Fruit fly (Drosophila melanogaster) whole organism, prepupa: Measurements from ENCODE around the gene Lsp1alpha.

Source experiments
- CG10631 ChIP-seq: fragments of 200-800 bp; sonication (Bioruptor generic); optimal IDR thresholded peaks from 2 replicates; lab custom pipeline; 2016; ENCODE audit warnings: missing biosample characterization, missing genetic modification characterization
- CG10669 ChIP-seq: fragments of 200-800 bp; sonication (Bioruptor generic); optimal IDR thresholded peaks from 3 replicates; lab custom pipeline; 2018; ENCODE audit warnings: missing biosample characterization, mild to moderate bottlenecking, missing genetic modification characterization, moderate library complexity
- CG11762 ChIP-seq: fragments of 200-800 bp; sonication (Bioruptor generic); optimal IDR thresholded peaks from 3 replicates; lab custom pipeline; 2016; ENCODE audit warnings: missing biosample characterization, missing genetic modification characterization; ENCODE audit not compliant: insufficient read depth
- CG11902 ChIP-seq: fragments of 200-800 bp; sonication (Bioruptor generic); optimal IDR thresholded peaks from 3 replicates; lab custom pipeline; 2016; ENCODE audit warnings: missing biosample characterization, missing genetic modification characterization
- CG15336 ChIP-seq: fragments of 200-800 bp; sonication (Bioruptor generic); IDR thresholded peaks from 2 replicates; pipeline ENCODE4 v1.3.6; 2022; ENCODE audit warnings: missing biosample characterization, missing genetic modification characterization
- CG1621 ChIP-seq: fragments of 200-800 bp; sonication (Bioruptor generic); optimal IDR thresholded peaks from 3 replicates; lab custom pipeline; 2018; ENCODE audit warnings: missing biosample characterization, mild to moderate bottlenecking, missing genetic modification characterization
- CG16779 ChIP-seq: fragments of 200-800 bp; sonication (Bioruptor generic); optimal IDR thresholded peaks from 3 replicates; lab custom pipeline; 2017; ENCODE audit warnings: missing biosample characterization, mild to moderate bottlenecking, missing genetic modification characterization
- CG3032 ChIP-seq: fragments of 200-800 bp; optimal IDR thresholded peaks from 2 replicates; lab custom pipeline; 2019; ENCODE audit warnings: missing biosample characterization, mild to moderate bottlenecking, missing genetic modification characterization, moderate library complexity
- CG31627 ChIP-seq: fragments of 200-800 bp; sonication (Bioruptor generic); optimal IDR thresholded peaks from 3 replicates; lab custom pipeline; 2016; ENCODE audit warnings: missing biosample characterization, missing genetic modification characterization
- CG32006 ChIP-seq: fragments of 200-800 bp; sonication (Bioruptor generic); optimal IDR thresholded peaks from 3 replicates; lab custom pipeline; 2017; ENCODE audit warnings: missing biosample characterization, mild to moderate bottlenecking, missing genetic modification characterization
- CG3919 ChIP-seq: fragments of 200-800 bp; sonication (Bioruptor generic); optimal IDR thresholded peaks from 3 replicates; lab custom pipeline; 2016; ENCODE audit warnings: missing biosample characterization, missing genetic modification characterization
- CG4318 ChIP-seq: fragments of 200-800 bp; sonication (Bioruptor generic); optimal IDR thresholded peaks from 3 replicates; lab custom pipeline; 2017; ENCODE audit warnings: missing biosample characterization, mild to moderate bottlenecking, missing genetic modification characterization
- CG6163 ChIP-seq: fragments of 200-800 bp; sonication (Bioruptor generic); IDR thresholded peaks from 3 replicates; pipeline ENCODE4 v1.3.6; 2022; ENCODE audit warnings: missing biosample characterization, missing genetic modification characterization
- CG6276 ChIP-seq: fragments of 200-800 bp; sonication (Bioruptor generic); optimal IDR thresholded peaks from 2 replicates; lab custom pipeline; 2017; ENCODE audit warnings: missing biosample characterization, mild to moderate bottlenecking, missing genetic modification characterization
- CG6792 ChIP-seq: fragments of 200-800 bp; sonication (Bioruptor generic); optimal IDR thresholded peaks from 3 replicates; lab custom pipeline; 2016; ENCODE audit warnings: missing biosample characterization, missing genetic modification characterization
- CG7368 ChIP-seq: fragments of 200-800 bp; sonication (Bioruptor generic); optimal IDR thresholded peaks from 3 replicates; lab custom pipeline; 2016; ENCODE audit warnings: missing biosample characterization, missing genetic modification characterization
- CG8119 ChIP-seq: fragments of 200-800 bp; sonication (Bioruptor generic); IDR thresholded peaks from 3 replicates; pipeline ENCODE4 v1.3.6; 2022; ENCODE audit warnings: missing biosample characterization, missing genetic modification characterization
- CG8319 ChIP-seq: fragments of 200-800 bp; sonication (Bioruptor generic); optimal IDR thresholded peaks from 3 replicates; lab custom pipeline; 2016; ENCODE audit warnings: missing biosample characterization, missing genetic modification characterization
- CG8632 ChIP-seq: fragments of 200-800 bp; sonication (Bioruptor generic); optimal IDR thresholded peaks from 3 replicates; lab custom pipeline; 2016; ENCODE audit warnings: missing biosample characterization, missing genetic modification characterization
- CG9139 ChIP-seq: fragments of 200-800 bp; sonication (Bioruptor generic); optimal IDR thresholded peaks from 3 replicates; lab custom pipeline; 2017; ENCODE audit warnings: missing biosample characterization, mild to moderate bottlenecking, missing genetic modification characterization
- Eip75B ChIP-seq: fragments of 200-800 bp; sonication (Bioruptor generic); optimal IDR thresholded peaks from 3 replicates; lab custom pipeline; 2016; ENCODE audit warnings: missing biosample characterization, missing genetic modification characterization
- Eip78C ChIP-seq: fragments of 200-800 bp; sonication (Bioruptor generic); peaks from one replicate; lab custom pipeline; 2016; ENCODE audit warnings: missing biosample characterization, missing genetic modification characterization
- Ets21C ChIP-seq: fragments of 200-800 bp; sonication (Bioruptor generic); optimal IDR thresholded peaks from 3 replicates; lab custom pipeline; 2016; ENCODE audit warnings: missing biosample characterization, missing genetic modification characterization
- Ets96B ChIP-seq: fragments of 200-800 bp; optimal IDR thresholded peaks from 2 replicates; lab custom pipeline; 2019; ENCODE audit warnings: missing biosample characterization, mild to moderate bottlenecking, missing genetic modification characterization, moderate library complexity
- Gug ChIP-seq: fragments of 200-800 bp; sonication (Bioruptor generic); IDR thresholded peaks from 2 replicates; pipeline ENCODE4 v1.3.6; 2022; ENCODE audit warnings: missing biosample characterization, missing genetic modification characterization
- Hr38 ChIP-seq: sonication (Bioruptor generic); optimal IDR thresholded peaks from 2 replicates; lab custom pipeline; 2016; ENCODE audit warnings: missing biosample characterization, missing genetic modification characterization
- Hr39 ChIP-seq: fragments of 200-800 bp; sonication (Bioruptor generic); optimal IDR thresholded peaks from 2 replicates; lab custom pipeline; 2016; ENCODE audit warnings: missing biosample characterization, missing genetic modification characterization
- Hr4 ChIP-seq: fragments of 200-800 bp; sonication (Bioruptor generic); optimal IDR thresholded peaks from 3 replicates; lab custom pipeline; 2016; ENCODE audit warnings: missing biosample characterization, missing genetic modification characterization
- Lpt ChIP-seq: fragments of 200-800 bp; sonication (Bioruptor generic); optimal IDR thresholded peaks from 3 replicates; lab custom pipeline; 2016; ENCODE audit warnings: missing biosample characterization, missing genetic modification characterization
- Met ChIP-seq: fragments of 200-800 bp; sonication (Bioruptor generic); optimal IDR thresholded peaks from 3 replicates; lab custom pipeline; 2016; ENCODE audit warnings: missing biosample characterization, missing genetic modification characterization
- OdsH ChIP-seq: fragments of 200-800 bp; sonication (Bioruptor generic); optimal IDR thresholded peaks from 3 replicates; lab custom pipeline; 2016; ENCODE audit warnings: missing biosample characterization, missing genetic modification characterization
- Smox ChIP-seq: fragments of 200-800 bp; sonication (Bioruptor generic); optimal IDR thresholded peaks from 3 replicates; lab custom pipeline; 2016; ENCODE audit warnings: missing biosample characterization, missing genetic modification characterization
- Sox14 ChIP-seq: fragments of 200-800 bp; sonication (Bioruptor generic); optimal IDR thresholded peaks from 3 replicates; lab custom pipeline; 2016; ENCODE audit warnings: missing biosample characterization, missing genetic modification characterization
- Sox15 ChIP-seq: fragments of 200-800 bp; sonication (Bioruptor generic); optimal IDR thresholded peaks from 3 replicates; lab custom pipeline; 2016; ENCODE audit warnings: missing biosample characterization, missing genetic modification characterization
- achi ChIP-seq: fragments of 200-800 bp; sonication (Bioruptor generic); optimal IDR thresholded peaks from 3 replicates; lab custom pipeline; 2016; ENCODE audit warnings: missing biosample characterization, missing genetic modification characterization
- dac ChIP-seq: fragments of 200-800 bp; sonication (Bioruptor generic); optimal IDR thresholded peaks from 2 replicates; lab custom pipeline; 2017; ENCODE audit warnings: missing biosample characterization, mild to moderate bottlenecking, missing genetic modification characterization
- dsx ChIP-seq: fragments of 200-800 bp; optimal IDR thresholded peaks from 3 replicates; lab custom pipeline; 2019; ENCODE audit warnings: missing biosample characterization, mild to moderate bottlenecking, missing genetic modification characterization, moderate library complexity; ENCODE audit not compliant: poor library complexity, severe bottlenecking
- esn ChIP-seq: fragments of 200-800 bp; sonication (Bioruptor generic); optimal IDR thresholded peaks from 2 replicates; lab custom pipeline; 2016; ENCODE audit warnings: missing biosample characterization, mild to moderate bottlenecking, missing genetic modification characterization, moderate library complexity
- fd59A ChIP-seq: fragments of 200-800 bp; sonication (Bioruptor generic); optimal IDR thresholded peaks from 2 replicates; lab custom pipeline; 2017; ENCODE audit warnings: missing biosample characterization, mild to moderate bottlenecking, missing genetic modification characterization, missing genetic modification reagents
- fd85E ChIP-seq: fragments of 200-800 bp; sonication (Bioruptor generic); optimal IDR thresholded peaks from 3 replicates; lab custom pipeline; 2016; ENCODE audit warnings: missing biosample characterization, missing genetic modification characterization
- fkh ChIP-seq: fragments of 200-800 bp; sonication (Bioruptor generic); optimal IDR thresholded peaks from 3 replicates; lab custom pipeline; 2017; ENCODE audit warnings: missing biosample characterization, mild to moderate bottlenecking, missing genetic modification characterization, moderate library complexity
- lz ChIP-seq: fragments of 200-800 bp; sonication (Bioruptor generic); optimal IDR thresholded peaks from 3 replicates; lab custom pipeline; 2016; ENCODE audit warnings: missing biosample characterization, missing genetic modification characterization
- net ChIP-seq: fragments of 200-800 bp; sonication (Bioruptor generic); optimal IDR thresholded peaks from 3 replicates; lab custom pipeline; 2016; ENCODE audit warnings: missing biosample characterization, missing genetic modification characterization
- pdm3 ChIP-seq: fragments of 200-800 bp; sonication (Bioruptor generic); optimal IDR thresholded peaks from 3 replicates; lab custom pipeline; 2016; ENCODE audit warnings: missing biosample characterization, missing genetic modification characterization
- salr ChIP-seq, 2 experiments: fragments of 200-800 bp; sonication (Bioruptor generic); optimal IDR thresholded peaks; 3 replicates each; lab custom pipeline; 2016 to 2018; ENCODE audit warnings: missing biosample characterization in 2 of 2, missing genetic modification characterization in 2 of 2, mild to moderate bottlenecking in 1 of 2
- spab ChIP-seq: fragments of 200-800 bp; sonication (Bioruptor generic); optimal IDR thresholded peaks from 2 replicates; lab custom pipeline; 2017; ENCODE audit warnings: missing biosample characterization, mild to moderate bottlenecking, missing genetic modification characterization, missing genetic modification reagents
- ss ChIP-seq, 2 experiments: fragments of 200-800 bp; sonication (Bioruptor generic); optimal IDR thresholded peaks; 2 replicates in 1 of 2; 3 replicates in 1 of 2; lab custom pipeline; 2017 to 2018; ENCODE audit warnings: mild to moderate bottlenecking in 2 of 2, missing biosample characterization in 2 of 2, missing genetic modification characterization in 2 of 2, moderate library complexity in 1 of 2
- svp ChIP-seq: fragments of 200-800 bp; sonication (Bioruptor generic); peaks from one replicate; lab custom pipeline; 2016; ENCODE audit warnings: missing biosample characterization, missing genetic modification characterization
- vri ChIP-seq: fragments of 200-800 bp; sonication (Bioruptor generic); optimal IDR thresholded peaks from 3 replicates; lab custom pipeline; 2016; ENCODE audit warnings: missing biosample characterization, mild to moderate bottlenecking, missing genetic modification characterization

Lsp1alpha gene

DNA sequence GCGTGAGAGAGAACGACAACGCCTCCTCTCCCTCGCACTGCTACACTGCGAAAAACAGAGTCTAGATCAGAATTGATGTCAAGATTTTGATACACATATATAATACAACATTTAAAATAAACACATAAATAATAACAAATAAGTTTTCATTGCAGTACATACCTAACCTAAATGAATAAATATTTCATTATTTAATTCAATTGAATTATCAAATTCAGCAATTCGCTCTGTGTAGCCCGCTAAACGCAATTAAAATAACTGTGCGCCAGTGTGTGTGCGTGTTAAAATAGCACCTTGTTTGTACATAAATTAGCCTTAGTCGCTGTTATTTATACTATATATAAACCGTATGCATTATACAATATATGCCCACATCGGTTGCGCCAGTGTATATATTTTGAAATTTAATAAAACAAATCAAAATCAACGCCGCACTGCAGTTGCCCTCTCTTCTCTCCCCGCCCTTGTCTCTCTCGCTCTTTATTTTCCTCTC lies 17.8 kb upstream of the Lsp1alpha start (continued):
- TF ChIP-seq CG6792 (GFP tag; lab: Kevin White, UChicago) (peak; percentile 89), CG9139 (GFP tag; lab: Kevin White, UChicago) (peak; percentile 76), CG7368 (GFP tag; lab: Kevin White, UChicago) (peak; percentile 91), CG1621 (tag; lab: Kevin White, UChicago) (peak; percentile 82), CG31627 (GFP tag; lab: Kevin White, UChicago) (peak; percentile 81), esn (peak; percentile 94), CG16779 (tag; lab: Kevin White, UChicago) (peak; percentile 89), CG11762 (GFP tag; lab: Kevin White, UChicago) (peak; percentile 88)

DNA sequence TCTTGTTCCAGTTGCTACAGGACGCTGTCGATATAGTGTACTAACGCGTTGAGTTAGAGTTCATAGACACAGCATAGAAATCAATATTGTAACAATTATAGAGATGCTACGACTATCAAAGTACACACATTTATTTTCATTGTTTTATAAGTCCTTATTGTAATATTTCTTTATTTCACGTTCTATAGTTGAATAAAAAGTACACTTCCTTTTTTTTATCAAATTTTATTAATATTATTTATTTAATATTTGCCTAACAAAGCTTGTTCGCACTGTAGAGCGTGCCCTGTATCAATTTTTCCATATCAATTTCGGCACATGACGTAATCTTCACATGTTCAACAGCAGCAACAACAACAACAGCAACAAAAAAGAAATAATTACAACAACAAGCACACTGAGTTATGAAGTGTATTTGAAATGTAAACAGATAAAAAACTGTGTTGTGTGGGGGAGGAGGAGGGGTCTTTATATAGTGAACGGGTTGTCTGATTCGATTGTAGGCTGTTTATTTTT lies 16.1 kb upstream of the Lsp1alpha start:
- TF ChIP-seq CG4318 (GFP tag; lab: Kevin White, UChicago) (peak; percentile 12), Hr38 (GFP tag; lab: Kevin White, UChicago) (no peak), dac (no peak), net (GFP tag; lab: Kevin White, UChicago) (no peak), Gug (GFP tag; lab: Robert Waterston, UW) (no peak), fd59A (GFP tag; lab: Kevin White, UChicago) (no peak), OdsH (peak; percentile 46), CG10631 (GFP tag; lab: Kevin White, UChicago) (peak; percentile 28), pdm3 (peak; percentile 12), Ets21C (GFP tag; lab: Kevin White, UChicago) (no peak), CG8632 (GFP tag; lab: Kevin White, UChicago) (no peak), Hr4 (GFP tag; lab: Kevin White, UChicago) (peak; percentile 6), CG6163 (GFP tag; lab: Robert Waterston, UW) (no peak; the same call in 2 of the 3 replicates), CG32006 (GFP tag; lab: Kevin White, UChicago) (peak; percentile 45), dsx (GFP tag; lab: Kevin White, UChicago) (no peak), CG6276 (GFP tag; lab: Kevin White, UChicago) (peak; percentile 19), Smox (GFP tag; lab: Kevin White, UChicago) (peak; percentile 7), Lpt (GFP tag; lab: Kevin White, UChicago) (no peak), CG1621 (tag; lab: Kevin White, UChicago) (no peak), salr (GFP tag; optimal IDR thresholded peaks at IDR 0.05; lab: Kevin White, UChicago) (no peak), CG10669 (GFP tag; lab: Kevin White, UChicago) (no peak), Hr39 (GFP tag; lab: Kevin White, UChicago) (peak; percentile 26), Sox14 (GFP tag; lab: Kevin White, UChicago) (no peak), ss (GFP tag; optimal IDR thresholded peaks at IDR 0.05; lab: Kevin White, UChicago) (no peak), CG6792 (GFP tag; lab: Kevin White, UChicago) (peak; percentile 6), vri (GFP tag; lab: Kevin White, UChicago) (peak; percentile 92), lz (GFP tag; lab: Kevin White, UChicago) (peak; percentile 19), CG11902 (GFP tag; lab: Kevin White, UChicago) (no peak), Eip78C (peak; percentile 69), esn (peak; percentile 48), CG3919 (GFP tag; lab: Kevin White, UChicago) (no peak), spab (GFP tag; lab: Kevin White, UChicago) (no peak), Ets96B (tag; lab: Kevin White, UChicago) (no peak), Sox15 (GFP tag; lab: Kevin White, UChicago) (no peak), Met (GFP tag; lab: Kevin White, UChicago) (peak; percentile 39), CG8119 (GFP tag; lab: Robert Waterston, UW) (peak; percentile 60), CG8319 (GFP tag; lab: Kevin White, UChicago) (no peak), svp (GFP tag; lab: Kevin White, UChicago) (peak; percentile 68), achi (GFP tag; lab: Kevin White, UChicago) (peak; percentile 45), Eip75B (GFP tag; lab: Kevin White, UChicago) (no peak), CG16779 (tag; lab: Kevin White, UChicago) (no peak), CG3032 (peak; percentile 1), CG9139 (GFP tag; lab: Kevin White, UChicago) (no peak), fkh (GFP tag; lab: Kevin White, UChicago) (peak; percentile 96), fd85E (no peak), CG15336 (peak; percentile 70)
